Worm (Caenorhabditis elegans) whole organism, L2 larva: ENCODE results near the gene C35D10.6.

ENCODE experiments used
- ZK546.5 ChIP-seq: sonication (generic microtip); optimal IDR thresholded peaks from 2 replicates; lab custom pipeline; 2017; ENCODE audit warnings: missing biosample characterization, missing genetic modification characterization
- alr-1 ChIP-seq: fragments of 150-350 bp; optimal IDR thresholded peaks from 2 replicates; lab custom pipeline; 2014; ENCODE audit warnings: missing biosample characterization, missing genetic modification characterization
- ama-1 ChIP-seq: fragments of 150-350 bp; optimal IDR thresholded peaks from 2 replicates; lab custom pipeline; 2018; ENCODE audit warnings: inconsistent platforms
- fos-1 ChIP-seq: fragments of 150-350 bp; optimal IDR thresholded peaks from 2 replicates; lab custom pipeline; 2014; ENCODE audit warnings: missing biosample characterization, missing genetic modification characterization
- lin-13 ChIP-seq: fragments of 150-350 bp; optimal IDR thresholded peaks from 2 replicates; lab custom pipeline; 2014; ENCODE audit warnings: missing biosample characterization, missing genetic modification reagents, missing genetic modification characterization
- lin-39 ChIP-seq: fragments of 150-350 bp; optimal IDR thresholded peaks from 2 replicates; lab custom pipeline; 2014; ENCODE audit warnings: missing biosample characterization, missing genetic modification reagents, missing genetic modification characterization
- nhr-11 ChIP-seq: fragments of 150-350 bp; optimal IDR thresholded peaks from 2 replicates; lab custom pipeline; 2014; ENCODE audit warnings: missing biosample characterization, missing genetic modification characterization
- nhr-237 ChIP-seq: fragments of 150-350 bp; optimal IDR thresholded peaks from 2 replicates; lab custom pipeline; 2014; ENCODE audit warnings: missing biosample characterization, missing genetic modification characterization
- nhr-25 ChIP-seq: fragments of 150-350 bp; sonication (generic microtip); optimal IDR thresholded peaks from 3 replicates; lab custom pipeline; 2014; ENCODE audit warnings: missing biosample characterization, missing genetic modification characterization
- skn-1 ChIP-seq: sonication (generic microtip); optimal IDR thresholded peaks from 2 replicates; lab custom pipeline; 2017; ENCODE audit warnings: missing biosample characterization, missing genetic modification characterization
- unc-55 ChIP-seq: fragments of 150-350 bp; sonication (generic microtip); optimal IDR thresholded peaks from 3 replicates; lab custom pipeline; 2014; ENCODE audit warnings: missing biosample characterization, missing genetic modification reagents, missing genetic modification characterization
- unc-62 ChIP-seq: fragments of 150-350 bp; optimal IDR thresholded peaks from 2 replicates; lab custom pipeline; 2014; ENCODE audit warnings: missing biosample characterization, missing genetic modification reagents, missing genetic modification characterization
- zag-1 ChIP-seq: fragments of 150-350 bp; optimal IDR thresholded peaks from 2 replicates; lab custom pipeline; 2014; ENCODE audit warnings: missing biosample characterization, missing genetic modification characterization

- TF ChIP-seq nhr-11 (tag; lab: Kevin White, UChicago) (no peak), lin-39 (tag; lab: Kevin White, UChicago) (no peak), nhr-25 (tag; lab: Kevin White, UChicago) (no peak), nhr-237 (tag; lab: Kevin White, UChicago) (no peak), skn-1 (tag; lab: Kevin White, UChicago) (no peak), lin-13 (GFP tag; lab: Kevin White, UChicago) (no peak), unc-62 (GFP tag; lab: Kevin White, UChicago) (no peak), fos-1 (no peak), unc-55 (GFP tag; lab: Kevin White, UChicago) (no peak), ZK546.5 (tag; lab: Kevin White, UChicago) (no peak), ama-1 (lab: Kevin White, UChicago) (no peak), alr-1 (tag; lab: Kevin White, UChicago) (no peak), zag-1 (tag; lab: Kevin White, UChicago) (no peak)
Observed at ce11 chrIII:4856992-4857391, 2.1 kb upstream of the C35D10.6 start.
